Worm (Caenorhabditis elegans) whole organism, mixed stage, embryonic: Measurements from ENCODE around the gene fat-3.

Experiments used
- M03D4.4 ChIP-seq: sonication (generic microtip); optimal IDR thresholded peaks from 2 replicates; lab custom pipeline; 2017; ENCODE audit warnings: mild to moderate bottlenecking, missing genetic modification characterization, missing compliant biosample characterization
- bed-3 ChIP-seq: fragments of 200-800 bp; sonication (Bioruptor generic); optimal IDR thresholded peaks from 3 replicates; lab custom pipeline; 2018; ENCODE audit warnings: mild to moderate bottlenecking, missing genetic modification characterization, moderate library complexity, missing compliant biosample characterization
- blmp-1 ChIP-seq: fragments of 150-350 bp; optimal IDR thresholded peaks from 2 replicates; lab custom pipeline; 2014; ENCODE audit warnings: missing biosample characterization, missing genetic modification characterization
- ceh-39 ChIP-seq: fragments of 150-350 bp; optimal IDR thresholded peaks from 2 replicates; lab custom pipeline; 2014; ENCODE audit warnings: missing biosample characterization, missing genetic modification characterization
- ceh-43 ChIP-seq: fragments of 200-800 bp; sonication (Bioruptor generic); optimal IDR thresholded peaks from 2 replicates; lab custom pipeline; 2018; ENCODE audit warnings: mild to moderate bottlenecking, missing genetic modification characterization, moderate library complexity, missing compliant biosample characterization
- ces-1 ChIP-seq: fragments of 150-350 bp; optimal IDR thresholded peaks from 2 replicates; lab custom pipeline; 2014; ENCODE audit warnings: missing biosample characterization, missing genetic modification reagents, missing genetic modification characterization
- cnd-1 ChIP-seq: fragments of 200-800 bp; sonication (Bioruptor generic); optimal IDR thresholded peaks from 2 replicates; lab custom pipeline; 2018; ENCODE audit warnings: mild to moderate bottlenecking, missing genetic modification characterization, missing compliant biosample characterization
- drap-1 ChIP-seq: fragments of 200-800 bp; sonication (Bioruptor generic); optimal IDR thresholded peaks from 3 replicates; lab custom pipeline; 2018; ENCODE audit warnings: mild to moderate bottlenecking, missing genetic modification characterization, missing compliant biosample characterization
- elt-3 ChIP-seq: fragments of 150-350 bp; optimal IDR thresholded peaks from 2 replicates; lab custom pipeline; 2014; ENCODE audit warnings: missing biosample characterization, missing genetic modification characterization
- flh-1 ChIP-seq: fragments of 200-800 bp; sonication (Bioruptor generic); optimal IDR thresholded peaks from 2 replicates; lab custom pipeline; 2018; ENCODE audit warnings: mild to moderate bottlenecking, missing genetic modification characterization, moderate library complexity, missing compliant biosample characterization
- ham-2 ChIP-seq: fragments of 200-800 bp; sonication (Bioruptor generic); optimal IDR thresholded peaks from 2 replicates; lab custom pipeline; 2018; ENCODE audit warnings: mild to moderate bottlenecking, missing genetic modification characterization, missing compliant biosample characterization
- hlh-1 ChIP-seq: fragments of 150-350 bp; optimal IDR thresholded peaks from 2 replicates; lab custom pipeline; 2014; ENCODE audit warnings: missing biosample characterization, missing genetic modification reagents, missing genetic modification characterization
- lin-13 ChIP-seq: fragments of 150-350 bp; optimal IDR thresholded peaks from 2 replicates; lab custom pipeline; 2014; ENCODE audit warnings: missing biosample characterization, missing genetic modification characterization
- lin-32 ChIP-seq: fragments of 200-800 bp; sonication (Bioruptor generic); optimal IDR thresholded peaks from 2 replicates; lab custom pipeline; 2018; ENCODE audit warnings: mild to moderate bottlenecking, missing genetic modification characterization, missing compliant biosample characterization
- mab-5 ChIP-seq: fragments of 150-350 bp; optimal IDR thresholded peaks from 2 replicates; lab custom pipeline; 2014; ENCODE audit warnings: missing biosample characterization, missing genetic modification characterization
- mep-1 ChIP-seq: fragments of 150-350 bp; optimal IDR thresholded peaks from 2 replicates; lab custom pipeline; 2017; ENCODE audit warnings: missing biosample characterization, missing genetic modification reagents, missing genetic modification characterization, inconsistent platforms
- mls-2 ChIP-seq: sonication (generic microtip); optimal IDR thresholded peaks from 2 replicates; lab custom pipeline; 2016; ENCODE audit warnings: mild to moderate bottlenecking, missing genetic modification characterization, moderate library complexity, missing compliant biosample characterization
- nhr-12 ChIP-seq: fragments of 150-350 bp; optimal IDR thresholded peaks from 2 replicates; lab custom pipeline; 2014; ENCODE audit warnings: missing biosample characterization, missing genetic modification characterization
- nhr-2 ChIP-seq: fragments of 150-350 bp; optimal IDR thresholded peaks from 2 replicates; lab custom pipeline; 2014; ENCODE audit warnings: missing biosample characterization, missing genetic modification characterization
- nhr-237 ChIP-seq: fragments of 150-350 bp; optimal IDR thresholded peaks from 2 replicates; lab custom pipeline; 2014; ENCODE audit warnings: missing biosample characterization, missing genetic modification characterization
- nhr-28 ChIP-seq: fragments of 150-350 bp; optimal IDR thresholded peaks from 2 replicates; lab custom pipeline; 2014; ENCODE audit warnings: missing biosample characterization, missing genetic modification characterization
- pha-4 ChIP-seq: fragments of 150-350 bp; optimal IDR thresholded peaks from 2 replicates; lab custom pipeline; 2018; ENCODE audit warnings: missing biosample characterization, missing genetic modification reagents, missing genetic modification characterization
- sem-2 ChIP-seq: fragments of 200-800 bp; sonication (Bioruptor generic); optimal IDR thresholded peaks from 2 replicates; lab custom pipeline; 2018; ENCODE audit warnings: mild to moderate bottlenecking, missing genetic modification characterization, missing compliant biosample characterization
- snpc-4 ChIP-seq: fragments of 150-350 bp; optimal IDR thresholded peaks from 2 replicates; lab custom pipeline; 2014; ENCODE audit warnings: missing biosample characterization, missing genetic modification characterization
- sptf-1 ChIP-seq: sonication (generic microtip); optimal IDR thresholded peaks from 2 replicates; lab custom pipeline; 2017; ENCODE audit warnings: mild to moderate bottlenecking, missing genetic modification characterization, moderate library complexity, missing compliant biosample characterization
- tbx-8 ChIP-seq: fragments of 200-800 bp; sonication (Bioruptor generic); optimal IDR thresholded peaks from 2 replicates; lab custom pipeline; 2018; ENCODE audit warnings: mild to moderate bottlenecking, missing genetic modification characterization, moderate library complexity, missing compliant biosample characterization
- unc-120 ChIP-seq: sonication (generic microtip); optimal IDR thresholded peaks from 2 replicates; lab custom pipeline; 2017; ENCODE audit warnings: missing genetic modification characterization, missing compliant biosample characterization; ENCODE audit not compliant: poor library complexity, severe bottlenecking
- unc-39 ChIP-seq: fragments of 150-350 bp; optimal IDR thresholded peaks from 2 replicates; lab custom pipeline; 2014; ENCODE audit warnings: missing biosample characterization, missing genetic modification characterization
- unc-62 ChIP-seq: fragments of 150-350 bp; optimal IDR thresholded peaks from 2 replicates; lab custom pipeline; 2014; ENCODE audit warnings: missing biosample characterization, missing genetic modification reagents, missing genetic modification characterization
- zip-8 ChIP-seq: fragments of 150-350 bp; optimal IDR thresholded peaks from 2 replicates; lab custom pipeline; 2014; ENCODE audit warnings: missing biosample characterization, missing genetic modification characterization
- ztf-11 ChIP-seq: fragments of 150-350 bp; optimal IDR thresholded peaks from 2 replicates; lab custom pipeline; 2014; ENCODE audit warnings: missing biosample characterization, missing genetic modification characterization

fat-3 gene

DNA sequence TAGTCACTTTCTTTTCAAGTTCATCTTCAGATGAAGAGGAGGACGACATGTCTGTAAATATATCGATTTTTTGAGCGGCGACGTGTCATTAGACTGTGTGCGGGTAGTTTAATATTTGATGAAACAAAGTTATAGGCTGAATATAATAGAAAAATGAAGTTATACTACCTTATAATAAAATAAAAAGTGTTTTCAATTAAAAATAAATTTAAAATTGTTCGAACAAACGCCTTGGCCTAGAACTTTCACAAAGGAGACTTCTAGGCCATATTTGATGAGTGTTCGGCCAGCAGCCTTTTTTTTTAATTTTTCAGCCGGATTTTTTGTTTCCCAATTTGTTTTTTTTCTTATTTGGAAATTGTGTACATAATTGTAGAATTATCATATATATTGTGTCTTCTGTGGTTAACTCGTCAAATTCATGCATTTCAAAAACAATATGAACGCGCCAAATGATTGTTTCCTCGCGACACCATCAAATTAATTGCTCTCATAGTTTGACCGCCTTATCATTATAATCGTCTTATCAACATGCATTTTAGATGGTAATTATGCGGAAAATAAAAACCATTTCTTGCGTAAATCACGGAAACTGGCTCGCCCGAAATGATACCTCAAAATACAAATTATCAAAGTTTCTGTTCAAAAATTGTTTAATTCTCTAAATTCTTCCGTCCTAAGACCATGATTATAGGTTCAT is 5.4 kb upstream of the fat-3 start, which contains the start of gene T13F2.2:
T13F2.2 (minus strand) TSS at position 51 of the 700 bp plus-strand sequence.
- TF ChIP-seq elt-3 (tag; lab: Kevin White, UChicago) (no peak), mep-1 (tag; lab: Kevin White, UChicago) (no peak), ces-1 (GFP tag; lab: Kevin White, UChicago) (peak; percentile 22), flh-1 (GFP tag; lab: Kevin White, UChicago) (no peak), unc-62 (GFP tag; lab: Kevin White, UChicago) (no peak)

DNA sequence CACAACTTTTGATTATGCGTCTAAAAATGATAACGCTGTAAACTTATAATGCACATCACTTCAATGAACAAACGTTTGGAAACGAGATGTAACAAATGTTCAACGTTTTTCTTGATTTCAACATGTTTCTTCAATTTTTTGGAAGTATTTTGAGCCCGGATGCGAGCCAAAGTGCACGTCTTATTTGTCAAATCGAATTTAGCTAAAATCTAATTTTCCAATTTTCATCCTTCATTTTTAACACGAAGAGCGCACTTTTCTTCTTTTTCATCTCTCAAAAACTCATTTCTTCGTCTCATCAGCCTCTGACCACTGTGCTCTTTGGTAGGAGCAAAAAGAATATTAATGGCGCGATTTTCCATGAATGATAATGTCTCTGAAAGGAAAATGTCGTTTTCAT is 4.5 kb upstream of the fat-3 start:
- TF ChIP-seq ham-2 (GFP tag; lab: Kevin White, UChicago) = no peak
- TF ChIP-seq ces-1 (GFP tag; lab: Kevin White, UChicago) = peak; percentile 94
- no peak for TF ChIP-seq bed-3

DNA sequence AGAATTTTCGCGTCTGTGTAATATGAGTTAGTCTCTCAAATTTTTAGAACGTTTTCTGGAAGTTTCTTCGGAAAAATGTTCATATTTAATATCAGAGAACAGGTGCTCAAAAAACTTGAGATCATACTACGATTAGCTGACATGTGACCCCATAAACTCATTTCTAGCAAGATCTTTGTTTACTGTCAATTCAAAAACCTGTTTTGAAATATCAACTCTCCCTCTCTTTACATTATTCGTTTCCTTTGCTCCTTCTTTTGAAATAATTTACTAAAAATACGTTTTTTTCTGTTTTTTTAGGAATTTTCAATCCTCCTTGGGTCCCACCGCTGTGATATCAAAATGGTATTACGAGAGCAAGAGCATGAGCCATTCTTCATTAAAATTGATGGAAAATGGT is 3.7 kb upstream of the fat-3 start, which contains the start of gene fat-4:
fat-4 (plus strand) TSS at position 301 of the 400 bp plus-strand sequence.
- no peak for TF ChIP-seq blmp-1 (tag; lab: Kevin White, UChicago)
- no peak for TF ChIP-seq hlh-1 (tag; lab: Kevin White, UChicago)
- TF ChIP-seq flh-1 (GFP tag; lab: Kevin White, UChicago) = no peak
- TF ChIP-seq nhr-237 (tag; lab: Kevin White, UChicago) = no peak
- no peak for TF ChIP-seq mls-2 (tag; lab: Kevin White, UChicago)
- TF ChIP-seq drap-1 (GFP tag; lab: Kevin White, UChicago) = no peak
- TF ChIP-seq unc-39 (tag; lab: Kevin White, UChicago) = no peak
- no peak for TF ChIP-seq nhr-2 (tag; lab: Kevin White, UChicago)
- TF ChIP-seq nhr-28 = no peak
- TF ChIP-seq unc-62 (GFP tag; lab: Kevin White, UChicago) = no peak
- TF ChIP-seq snpc-4 (tag; lab: Kevin White, UChicago) = no peak
- TF ChIP-seq zip-8 (tag; lab: Kevin White, UChicago) = no peak
- TF ChIP-seq bed-3 = no peak
- TF ChIP-seq tbx-8 = no peak

DNA sequence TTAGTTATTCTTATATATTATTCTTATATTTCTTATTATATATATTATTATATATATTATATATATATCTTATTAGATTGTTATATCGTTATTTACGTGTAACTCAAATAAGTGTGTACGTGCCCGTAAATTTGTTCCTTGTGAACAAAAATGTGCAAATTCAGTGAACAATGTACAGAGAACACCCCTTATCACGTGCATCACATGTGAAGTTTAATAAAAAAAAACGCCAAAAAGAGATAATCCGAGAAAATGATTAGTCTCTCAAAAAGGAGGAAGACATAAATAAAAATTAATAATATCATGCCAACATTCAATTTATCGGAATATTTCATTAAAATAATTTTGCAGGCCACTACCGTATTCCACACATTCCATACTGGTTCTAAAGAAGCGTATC is 3.2 kb upstream of the fat-3 start:
- TF ChIP-seq ces-1 (GFP tag; lab: Kevin White, UChicago) (no peak), nhr-12 (tag; lab: Kevin White, UChicago) (no peak), mab-5 (tag; lab: Kevin White, UChicago) (no peak), lin-13 (no peak), zip-8 (tag; lab: Kevin White, UChicago) (no peak), bed-3 (no peak), ztf-11 (tag; lab: Kevin White, UChicago) (no peak), snpc-4 (tag; lab: Kevin White, UChicago) (no peak), drap-1 (GFP tag; lab: Kevin White, UChicago) (no peak), hlh-1 (tag; lab: Kevin White, UChicago) (no peak), sem-2 (GFP tag; lab: Kevin White, UChicago) (no peak), nhr-28 (no peak), blmp-1 (tag; lab: Kevin White, UChicago) (no peak), mls-2 (tag; lab: Kevin White, UChicago) (no peak)

DNA sequence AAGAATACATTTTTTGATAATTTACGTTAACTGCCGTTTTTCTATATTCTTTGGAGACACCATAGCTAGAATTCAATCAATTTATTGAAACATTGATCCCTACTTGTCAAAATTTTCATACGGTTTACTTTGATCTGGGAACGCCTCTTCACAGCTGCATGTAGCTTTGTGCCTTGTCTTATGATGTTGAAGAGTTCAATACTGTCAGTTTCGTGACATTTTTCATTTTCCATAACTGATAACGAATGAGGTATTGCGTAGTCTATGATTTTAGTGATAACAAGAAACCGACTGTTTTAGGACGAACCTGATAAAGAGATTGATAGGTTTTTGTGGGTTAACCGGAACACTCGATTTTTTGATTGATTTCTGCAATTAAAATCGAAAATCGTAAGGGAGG is 1.4 kb upstream of the fat-3 start:
- no peak for TF ChIP-seq elt-3 (tag; lab: Kevin White, UChicago)
- no peak for TF ChIP-seq ztf-11 (tag; lab: Kevin White, UChicago)
- no peak for TF ChIP-seq pha-4 (tag; lab: Kevin White, UChicago)
- no peak for TF ChIP-seq M03D4.4 (tag; lab: Kevin White, UChicago)
- TF ChIP-seq sptf-1 (tag; lab: Kevin White, UChicago) = no peak
- TF ChIP-seq mab-5 (tag; lab: Kevin White, UChicago) = no peak
- no peak for TF ChIP-seq nhr-2 (tag; lab: Kevin White, UChicago)
- TF ChIP-seq nhr-237 (tag; lab: Kevin White, UChicago) = no peak
- no peak for TF ChIP-seq mls-2 (tag; lab: Kevin White, UChicago)
- TF ChIP-seq ceh-43 (GFP tag; lab: Kevin White, UChicago) = no peak
- TF ChIP-seq drap-1 (GFP tag; lab: Kevin White, UChicago) = no peak
- TF ChIP-seq, all 35 proteins: peak for 0

DNA sequence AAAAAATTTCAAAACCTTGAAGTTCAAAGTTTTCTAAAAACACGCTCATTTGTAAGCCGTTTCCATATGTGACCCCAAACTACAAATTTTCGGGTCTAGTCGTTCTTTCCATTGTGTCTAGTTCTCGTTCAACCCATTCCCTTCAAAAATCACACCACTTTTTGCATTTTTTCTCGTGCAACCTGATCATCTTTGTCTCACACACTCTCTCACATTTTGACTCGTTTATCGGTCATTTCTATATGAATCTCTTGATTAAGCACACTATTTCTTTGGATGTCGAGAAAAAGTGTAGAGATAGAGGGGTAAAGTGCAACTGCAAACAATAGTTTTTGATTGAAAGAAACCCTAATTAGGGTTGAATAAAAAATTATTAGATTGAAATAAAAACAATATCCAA is 721 bp downstream of the fat-3 start:
- TF ChIP-seq ceh-39 (tag; lab: Kevin White, UChicago) (peak; percentile 53), sem-2 (GFP tag; lab: Kevin White, UChicago) (no peak), lin-32 (GFP tag; lab: Kevin White, UChicago) (no peak), unc-120 (peak; percentile 52), ces-1 (GFP tag; lab: Kevin White, UChicago) (peak; percentile 66), hlh-1 (tag; lab: Kevin White, UChicago) (no peak), sptf-1 (tag; lab: Kevin White, UChicago) (no peak), cnd-1 (tag; lab: Kevin White, UChicago) (no peak), snpc-4 (tag; lab: Kevin White, UChicago) (no peak)
